Fruit fly (Drosophila melanogaster): ENCODE results near the gene CG43084.

Gene CG43084

DNA sequence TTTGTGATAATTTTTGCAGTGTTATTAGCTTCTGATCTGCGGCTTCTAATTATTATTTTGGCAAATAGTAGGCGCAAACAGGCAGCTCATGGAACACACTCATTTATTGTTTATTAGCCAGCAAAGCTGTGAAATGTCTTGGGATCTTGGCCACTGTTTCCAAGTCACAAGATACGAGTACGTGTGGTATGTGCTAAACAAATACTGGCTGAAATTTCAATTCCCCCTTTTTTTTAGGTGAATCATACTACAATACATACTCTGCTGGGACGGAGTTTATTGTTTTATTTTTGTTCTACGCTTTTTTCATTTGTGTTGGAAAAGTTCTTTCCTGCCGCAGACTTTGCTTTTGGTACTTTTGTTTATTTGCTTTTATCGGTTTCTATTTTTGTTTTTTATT is 19.6 kb upstream of the CG43084 start:
- TF ChIP-seq CG17806 (tag; optimal IDR thresholded peaks at IDR 0.05) (no peak), CG15710 (tag; optimal IDR thresholded peaks at IDR 0.05) (no peak), Pif1B (GFP tag; optimal IDR thresholded peaks at IDR 0.05) (no peak), CG4496 (GFP tag; IDR thresholded peaks at IDR 0.05) (no peak), Snoo (tag; optimal IDR thresholded peaks at IDR 0.05) (no peak), CG9948 (tag; optimal IDR thresholded peaks at IDR 0.05) (no peak), D1 (tag; optimal IDR thresholded peaks at IDR 0.05) (no peak), rn (GFP tag; IDR thresholded peaks at IDR 0.05) (no peak), CG32121 (GFP tag; IDR thresholded peaks at IDR 0.05) (no peak), EcR (GFP tag; optimal IDR thresholded peaks at IDR 0.05) (no peak), gl (tag; optimal IDR thresholded peaks at IDR 0.05) (no peak)

dm6 chr3L:15632653-15633052 is 18.0 kb upstream of the CG43084 start:
- TF ChIP-seq CG10348 (GFP tag; IDR thresholded peaks at IDR 0.05) (no peak), D1 (tag; optimal IDR thresholded peaks at IDR 0.05) (no peak), CG32121 (GFP tag; IDR thresholded peaks at IDR 0.05) (no peak), rn (GFP tag; IDR thresholded peaks at IDR 0.05) (no peak), CG13204 (GFP tag; optimal IDR thresholded peaks at IDR 0.05) (no peak), EcR (GFP tag; optimal IDR thresholded peaks at IDR 0.05) (no peak), CG14655 (GFP tag; optimal IDR thresholded peaks at IDR 0.05) (no peak), Ets98B (GFP tag; IDR thresholded peaks at IDR 0.05) (no peak), CG34367 (tag; optimal IDR thresholded peaks at IDR 0.05) (no peak)

- TF ChIP-seq fd96Ca (GFP tag; IDR thresholded peaks at IDR 0.05) (no peak), CG14655 (GFP tag; optimal IDR thresholded peaks at IDR 0.05) (no peak), CG10348 (GFP tag; IDR thresholded peaks at IDR 0.05) (no peak), Ets98B (GFP tag; IDR thresholded peaks at IDR 0.05) (no peak), gl (tag; optimal IDR thresholded peaks at IDR 0.05) (no peak), Snoo (tag; optimal IDR thresholded peaks at IDR 0.05) (no peak), Pif1A (GFP tag; optimal IDR thresholded peaks at IDR 0.05) (no peak), CG13204 (GFP tag; optimal IDR thresholded peaks at IDR 0.05) (no peak), CG4496 (GFP tag; IDR thresholded peaks at IDR 0.05) (no peak), Pif1B (GFP tag; optimal IDR thresholded peaks at IDR 0.05) (no peak)
Measured at dm6 chr3L:15634368-15635075, 16.1 kb upstream of the CG43084 start.

- TF ChIP-seq rn (GFP tag; IDR thresholded peaks at IDR 0.05) (no peak), EcR (GFP tag; optimal IDR thresholded peaks at IDR 0.05) (peak; percentile 1)
Measured at dm6 chr3L:15636359-15636758, 14.3 kb upstream of the CG43084 start.

DNA sequence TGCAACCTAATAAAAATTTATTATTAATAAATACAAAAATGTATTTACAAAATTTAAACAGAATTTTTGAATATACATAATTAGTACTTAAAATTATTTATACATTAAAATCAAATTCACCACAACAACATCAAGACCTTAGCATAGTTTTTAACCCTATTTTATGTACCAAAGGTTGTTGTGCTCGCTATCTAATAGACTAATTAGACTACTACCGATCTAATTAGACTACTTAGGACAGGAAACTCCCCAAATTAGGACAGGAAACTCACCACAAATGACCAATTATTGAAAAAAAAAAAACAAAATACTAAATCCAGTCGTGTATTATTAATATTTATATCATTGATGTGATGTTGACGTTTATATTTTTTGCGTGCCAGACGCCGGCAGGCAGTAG is 13.7 kb upstream of the CG43084 start:
- TF ChIP-seq fd96Ca (GFP tag; IDR thresholded peaks at IDR 0.05) (no peak), CG13204 (GFP tag; optimal IDR thresholded peaks at IDR 0.05) (no peak), CG9948 (tag; optimal IDR thresholded peaks at IDR 0.05) (no peak), CG34367 (tag; optimal IDR thresholded peaks at IDR 0.05) (no peak), rn (GFP tag; IDR thresholded peaks at IDR 0.05) (no peak), EcR (GFP tag; optimal IDR thresholded peaks at IDR 0.05) (no peak), Pif1B (GFP tag; optimal IDR thresholded peaks at IDR 0.05) (no peak), Snoo (tag; optimal IDR thresholded peaks at IDR 0.05) (no peak), CG17806 (tag; optimal IDR thresholded peaks at IDR 0.05) (no peak), CG15710 (tag; optimal IDR thresholded peaks at IDR 0.05) (no peak), CG8301 (tag; optimal IDR thresholded peaks at IDR 0.05) (no peak), Pif1A (GFP tag; optimal IDR thresholded peaks at IDR 0.05) (no peak), CG32121 (GFP tag; IDR thresholded peaks at IDR 0.05) (no peak), CG4496 (GFP tag; IDR thresholded peaks at IDR 0.05) (no peak), Ets98B (GFP tag; IDR thresholded peaks at IDR 0.05) (no peak), CG14655 (GFP tag; optimal IDR thresholded peaks at IDR 0.05) (no peak), CG8159 (tag; optimal IDR thresholded peaks at IDR 0.05) (no peak)

- TF ChIP-seq EcR (GFP tag; optimal IDR thresholded peaks at IDR 0.05) (peak; percentile 89), gl (tag; optimal IDR thresholded peaks at IDR 0.05) (peak; percentile 36), Pif1A (GFP tag; optimal IDR thresholded peaks at IDR 0.05) (peak; percentile 34), CG32121 (GFP tag; IDR thresholded peaks at IDR 0.05) (no peak)
Measured at dm6 chr3L:15637618-15638017, 13.0 kb upstream of the CG43084 start.

- TF ChIP-seq CG13204 (GFP tag; optimal IDR thresholded peaks at IDR 0.05) (no peak), Pif1B (GFP tag; optimal IDR thresholded peaks at IDR 0.05) (no peak), CG34367 (tag; optimal IDR thresholded peaks at IDR 0.05) (no peak), CG15710 (tag; optimal IDR thresholded peaks at IDR 0.05) (no peak), Snoo (tag; optimal IDR thresholded peaks at IDR 0.05) (no peak), CG8159 (tag; optimal IDR thresholded peaks at IDR 0.05) (no peak), D1 (tag; optimal IDR thresholded peaks at IDR 0.05) (no peak), Pif1A (GFP tag; optimal IDR thresholded peaks at IDR 0.05) (no peak), CG12605 (GFP tag; IDR thresholded peaks at IDR 0.05) (no peak), CG10348 (GFP tag; IDR thresholded peaks at IDR 0.05) (no peak)
Measured at dm6 chr3L:15638524-15638923, 12.1 kb upstream of the CG43084 start.

Measured in whole organism, pupa.